Worm (Caenorhabditis elegans) whole organism, early embryonic: ENCODE data around the gene str-244.

Source experiments
- hnd-1 ChIP-seq: sonication (generic microtip); optimal IDR thresholded peaks from 2 replicates; lab custom pipeline; 2016; ENCODE audit warnings: missing genetic modification characterization, missing compliant biosample characterization
- pes-1 ChIP-seq: fragments of 200-800 bp; sonication (Bioruptor generic); IDR thresholded peaks from 2 replicates; pipeline ENCODE4 v1.3.6; 2022; ENCODE audit warnings: missing genetic modification reagents, missing genetic modification characterization, missing compliant biosample characterization
- tbx-11 ChIP-seq: fragments of 200-800 bp; sonication (Bioruptor generic); IDR thresholded peaks from 2 replicates; pipeline ENCODE4 v1.3.6; 2022; ENCODE audit warnings: missing genetic modification characterization, missing compliant biosample characterization
- tra-4 ChIP-seq: sonication (generic microtip); optimal IDR thresholded peaks from 2 replicates; lab custom pipeline; 2017; ENCODE audit warnings: missing genetic modification characterization, missing compliant biosample characterization

DNA sequence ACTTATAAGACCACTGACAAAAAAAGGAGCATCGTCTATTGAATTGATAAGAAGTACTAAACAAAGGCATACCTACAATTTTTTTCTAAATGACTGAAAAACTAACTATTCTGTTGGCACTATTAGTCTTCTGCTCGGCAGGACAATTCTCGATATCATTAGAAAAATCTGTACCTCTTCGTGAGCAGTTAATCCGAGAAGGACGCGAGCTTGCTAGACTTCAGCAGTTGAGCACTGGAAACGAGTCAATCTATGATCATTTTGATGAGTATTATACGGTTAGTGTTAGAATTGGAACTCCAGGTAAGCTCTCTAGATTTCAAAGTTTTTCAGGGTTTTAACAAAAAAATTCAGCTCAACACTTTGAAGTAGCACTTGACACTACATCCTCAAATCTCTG is 30.7 kb downstream of the str-244 start, which contains the start of gene asp-7:
- no peak for TF ChIP-seq hnd-1 (tag; lab: Kevin White, UChicago)
- no peak for TF ChIP-seq pes-1
- TF ChIP-seq tra-4 = no peak
- no peak for TF ChIP-seq tbx-11 (GFP tag; lab: Robert Waterston, UW)
